Fruit fly (Drosophila melanogaster) whole organism, prepupa: ENCODE data around the gene Tektin-C.

ENCODE experiments used
- CG10669 ChIP-seq: fragments of 200-800 bp; sonication (Bioruptor generic); optimal IDR thresholded peaks from 3 replicates; lab custom pipeline; 2018; ENCODE audit warnings: missing biosample characterization, mild to moderate bottlenecking, missing genetic modification characterization, moderate library complexity
- CG11294 ChIP-seq: fragments of 200-800 bp; sonication (Bioruptor generic); IDR thresholded peaks from 2 replicates; pipeline ENCODE4 v1.3.6; 2022; ENCODE audit warnings: missing biosample characterization, missing genetic modification characterization
- CG11902 ChIP-seq: fragments of 200-800 bp; sonication (Bioruptor generic); optimal IDR thresholded peaks from 3 replicates; lab custom pipeline; 2016; ENCODE audit warnings: missing biosample characterization, missing genetic modification characterization
- CG15336 ChIP-seq: fragments of 200-800 bp; sonication (Bioruptor generic); IDR thresholded peaks from 2 replicates; pipeline ENCODE4 v1.3.6; 2022; ENCODE audit warnings: missing biosample characterization, missing genetic modification characterization
- CG16779 ChIP-seq: fragments of 200-800 bp; sonication (Bioruptor generic); optimal IDR thresholded peaks from 3 replicates; lab custom pipeline; 2017; ENCODE audit warnings: missing biosample characterization, mild to moderate bottlenecking, missing genetic modification characterization
- CG34406 ChIP-seq: fragments of 200-800 bp; sonication (Bioruptor generic); optimal IDR thresholded peaks from 3 replicates; lab custom pipeline; 2016; ENCODE audit warnings: missing biosample characterization, missing genetic modification characterization
- CG4318 ChIP-seq: fragments of 200-800 bp; sonication (Bioruptor generic); optimal IDR thresholded peaks from 3 replicates; lab custom pipeline; 2017; ENCODE audit warnings: missing biosample characterization, mild to moderate bottlenecking, missing genetic modification characterization
- CG6276 ChIP-seq: fragments of 200-800 bp; sonication (Bioruptor generic); optimal IDR thresholded peaks from 2 replicates; lab custom pipeline; 2017; ENCODE audit warnings: missing biosample characterization, mild to moderate bottlenecking, missing genetic modification characterization
- CG6792 ChIP-seq: fragments of 200-800 bp; sonication (Bioruptor generic); optimal IDR thresholded peaks from 3 replicates; lab custom pipeline; 2016; ENCODE audit warnings: missing biosample characterization, missing genetic modification characterization
- CG6808 ChIP-seq: fragments of 200-800 bp; sonication (Bioruptor generic); optimal IDR thresholded peaks from 3 replicates; lab custom pipeline; 2017; ENCODE audit warnings: missing biosample characterization, missing genetic modification characterization, mild to moderate bottlenecking, moderate library complexity, missing genetic modification reagents
- CG6854 ChIP-seq: fragments of 200-800 bp; sonication (Bioruptor generic); optimal IDR thresholded peaks from 2 replicates; lab custom pipeline; 2017; ENCODE audit warnings: missing biosample characterization, mild to moderate bottlenecking, missing genetic modification characterization
- CG7368 ChIP-seq: fragments of 200-800 bp; sonication (Bioruptor generic); optimal IDR thresholded peaks from 3 replicates; lab custom pipeline; 2016; ENCODE audit warnings: missing biosample characterization, missing genetic modification characterization
- CG8119 ChIP-seq: fragments of 200-800 bp; sonication (Bioruptor generic); IDR thresholded peaks from 3 replicates; pipeline ENCODE4 v1.3.6; 2022; ENCODE audit warnings: missing biosample characterization, missing genetic modification characterization
- CG8319 ChIP-seq: fragments of 200-800 bp; sonication (Bioruptor generic); optimal IDR thresholded peaks from 3 replicates; lab custom pipeline; 2016; ENCODE audit warnings: missing biosample characterization, missing genetic modification characterization
- Eip78C ChIP-seq: fragments of 200-800 bp; sonication (Bioruptor generic); peaks from one replicate; lab custom pipeline; 2016; ENCODE audit warnings: missing biosample characterization, missing genetic modification characterization
- Ets21C ChIP-seq: fragments of 200-800 bp; sonication (Bioruptor generic); optimal IDR thresholded peaks from 3 replicates; lab custom pipeline; 2016; ENCODE audit warnings: missing biosample characterization, missing genetic modification characterization
- Hr38 ChIP-seq: sonication (Bioruptor generic); optimal IDR thresholded peaks from 2 replicates; lab custom pipeline; 2016; ENCODE audit warnings: missing biosample characterization, missing genetic modification characterization
- Hr4 ChIP-seq: fragments of 200-800 bp; sonication (Bioruptor generic); optimal IDR thresholded peaks from 3 replicates; lab custom pipeline; 2016; ENCODE audit warnings: missing biosample characterization, missing genetic modification characterization
- Lpt ChIP-seq: fragments of 200-800 bp; sonication (Bioruptor generic); optimal IDR thresholded peaks from 3 replicates; lab custom pipeline; 2016; ENCODE audit warnings: missing biosample characterization, missing genetic modification characterization
- Met ChIP-seq: fragments of 200-800 bp; sonication (Bioruptor generic); optimal IDR thresholded peaks from 3 replicates; lab custom pipeline; 2016; ENCODE audit warnings: missing biosample characterization, missing genetic modification characterization
- Smox ChIP-seq: fragments of 200-800 bp; sonication (Bioruptor generic); optimal IDR thresholded peaks from 3 replicates; lab custom pipeline; 2016; ENCODE audit warnings: missing biosample characterization, missing genetic modification characterization
- Sox14 ChIP-seq: fragments of 200-800 bp; sonication (Bioruptor generic); optimal IDR thresholded peaks from 3 replicates; lab custom pipeline; 2016; ENCODE audit warnings: missing biosample characterization, missing genetic modification characterization
- acj6 ChIP-seq: fragments of 200-800 bp; sonication (Bioruptor generic); optimal IDR thresholded peaks from 3 replicates; lab custom pipeline; 2016; ENCODE audit warnings: missing biosample characterization, missing genetic modification characterization
- dac ChIP-seq: fragments of 200-800 bp; sonication (Bioruptor generic); optimal IDR thresholded peaks from 2 replicates; lab custom pipeline; 2017; ENCODE audit warnings: missing biosample characterization, mild to moderate bottlenecking, missing genetic modification characterization
- dsx ChIP-seq: fragments of 200-800 bp; optimal IDR thresholded peaks from 3 replicates; lab custom pipeline; 2019; ENCODE audit warnings: missing biosample characterization, mild to moderate bottlenecking, missing genetic modification characterization, moderate library complexity; ENCODE audit not compliant: poor library complexity, severe bottlenecking
- eg ChIP-seq: fragments of 200-800 bp; sonication (Bioruptor generic); IDR thresholded peaks from 3 replicates; pipeline ENCODE4 v1.3.6; 2022; ENCODE audit warnings: missing biosample characterization, missing genetic modification characterization
- fd59A ChIP-seq: fragments of 200-800 bp; sonication (Bioruptor generic); optimal IDR thresholded peaks from 2 replicates; lab custom pipeline; 2017; ENCODE audit warnings: missing biosample characterization, mild to moderate bottlenecking, missing genetic modification characterization, missing genetic modification reagents
- fd85E ChIP-seq: fragments of 200-800 bp; sonication (Bioruptor generic); optimal IDR thresholded peaks from 3 replicates; lab custom pipeline; 2016; ENCODE audit warnings: missing biosample characterization, missing genetic modification characterization
- fkh ChIP-seq: fragments of 200-800 bp; sonication (Bioruptor generic); optimal IDR thresholded peaks from 3 replicates; lab custom pipeline; 2017; ENCODE audit warnings: missing biosample characterization, mild to moderate bottlenecking, missing genetic modification characterization, moderate library complexity
- lz ChIP-seq: fragments of 200-800 bp; sonication (Bioruptor generic); optimal IDR thresholded peaks from 3 replicates; lab custom pipeline; 2016; ENCODE audit warnings: missing biosample characterization, missing genetic modification characterization
- net ChIP-seq: fragments of 200-800 bp; sonication (Bioruptor generic); optimal IDR thresholded peaks from 3 replicates; lab custom pipeline; 2016; ENCODE audit warnings: missing biosample characterization, missing genetic modification characterization
- salr ChIP-seq, 2 experiments: fragments of 200-800 bp; sonication (Bioruptor generic); optimal IDR thresholded peaks; 3 replicates each; lab custom pipeline; 2016 to 2018; ENCODE audit warnings: missing biosample characterization in 2 of 2, missing genetic modification characterization in 2 of 2, mild to moderate bottlenecking in 1 of 2
- spab ChIP-seq: fragments of 200-800 bp; sonication (Bioruptor generic); optimal IDR thresholded peaks from 2 replicates; lab custom pipeline; 2017; ENCODE audit warnings: missing biosample characterization, mild to moderate bottlenecking, missing genetic modification characterization, missing genetic modification reagents
- svp ChIP-seq: fragments of 200-800 bp; sonication (Bioruptor generic); peaks from one replicate; lab custom pipeline; 2016; ENCODE audit warnings: missing biosample characterization, missing genetic modification characterization
- topi ChIP-seq: fragments of 200-800 bp; sonication (Bioruptor generic); optimal IDR thresholded peaks from 3 replicates; lab custom pipeline; 2016; ENCODE audit warnings: missing biosample characterization, missing genetic modification characterization
- vri ChIP-seq: fragments of 200-800 bp; sonication (Bioruptor generic); optimal IDR thresholded peaks from 3 replicates; lab custom pipeline; 2016; ENCODE audit warnings: missing biosample characterization, mild to moderate bottlenecking, missing genetic modification characterization

Tektin-C gene

dm6 chr3L:5768532-5769497 lies 27.5 kb downstream of the Tektin-C start, which contains the start of the genes Ppat-Dpck and scny (continued):
- no peak for TF ChIP-seq CG8119 (GFP tag; lab: Robert Waterston, UW)
- TF ChIP-seq svp (GFP tag; lab: Kevin White, UChicago) = peak; percentile 61
- TF ChIP-seq CG8319 = no peak
- TF ChIP-seq net (GFP tag; lab: Kevin White, UChicago) = no peak
- no peak for TF ChIP-seq CG16779 (tag; lab: Kevin White, UChicago)
- no peak for TF ChIP-seq Smox (GFP tag; lab: Kevin White, UChicago)
- no peak for TF ChIP-seq fd59A (GFP tag; lab: Kevin White, UChicago)
- TF ChIP-seq Hr38 (GFP tag; lab: Kevin White, UChicago) = no peak
- no peak for TF ChIP-seq Hr4 (GFP tag; lab: Kevin White, UChicago)
- no peak for TF ChIP-seq spab (GFP tag; lab: Kevin White, UChicago)
- no peak for TF ChIP-seq vri (GFP tag; lab: Kevin White, UChicago)
- TF ChIP-seq CG11294 = no peak
- no peak for TF ChIP-seq CG11902 (GFP tag; lab: Kevin White, UChicago)
- peak; percentile 31 for TF ChIP-seq CG6854
- TF ChIP-seq CG34406 (GFP tag; lab: Kevin White, UChicago) = no peak
- no peak for TF ChIP-seq CG4318
- no peak for TF ChIP-seq CG6792 (GFP tag; lab: Kevin White, UChicago)
- peak; percentile 5 for TF ChIP-seq topi (GFP tag; lab: Kevin White, UChicago)
- TF ChIP-seq, all 60 proteins: peak for 8

- TF ChIP-seq lz (GFP tag; lab: Kevin White, UChicago) = no peak
- no peak for TF ChIP-seq CG16779 (tag; lab: Kevin White, UChicago)
- no peak for TF ChIP-seq dac (GFP tag; lab: Kevin White, UChicago)
- TF ChIP-seq Met = no peak
- no peak for TF ChIP-seq acj6 (GFP tag; lab: Kevin White, UChicago)
- no peak for TF ChIP-seq CG6792 (GFP tag; lab: Kevin White, UChicago)
- no peak for TF ChIP-seq fd59A (GFP tag; lab: Kevin White, UChicago)
- no peak for TF ChIP-seq eg
- no peak for TF ChIP-seq CG6276 (GFP tag; lab: Kevin White, UChicago)
- no peak for TF ChIP-seq Sox14 (GFP tag; lab: Kevin White, UChicago)
- TF ChIP-seq fkh (GFP tag; lab: Kevin White, UChicago) = no peak
Observed at dm6 chr3L:5765844-5766200, 30.5 kb downstream of the Tektin-C start, which contains the start of gene Txl. Gene Txl (plus strand): TSS chr3L:5765846.

- TF ChIP-seq CG11902 (GFP tag; lab: Kevin White, UChicago) (no peak), Eip78C (GFP tag; lab: Kevin White, UChicago) (no peak), CG15336 (GFP tag; lab: Robert Waterston, UW) (no peak), fd85E (no peak), CG7368 (no peak), CG6808 (GFP tag; lab: Kevin White, UChicago) (no peak), CG10669 (no peak), Ets21C (GFP tag; lab: Kevin White, UChicago) (no peak), Hr38 (GFP tag; lab: Kevin White, UChicago) (no peak), salr (GFP tag; optimal IDR thresholded peaks at IDR 0.05; lab: Kevin White, UChicago) (no peak), vri (GFP tag; lab: Kevin White, UChicago) (no peak), net (GFP tag; lab: Kevin White, UChicago) (no peak), dsx (GFP tag; lab: Kevin White, UChicago) (no peak), Sox14 (GFP tag; lab: Kevin White, UChicago) (no peak), Lpt (GFP tag; lab: Kevin White, UChicago) (no peak)
Observed at dm6 chr3L:5764922-5765843, 31.2 kb downstream of the Tektin-C start, which contains the start of gene CG10576. Gene CG10576 (minus strand): TSS chr3L:5765702.
